Fruit fly (Drosophila melanogaster): ENCODE data around the gene Ir7a.

Gene Ir7a

DNA sequence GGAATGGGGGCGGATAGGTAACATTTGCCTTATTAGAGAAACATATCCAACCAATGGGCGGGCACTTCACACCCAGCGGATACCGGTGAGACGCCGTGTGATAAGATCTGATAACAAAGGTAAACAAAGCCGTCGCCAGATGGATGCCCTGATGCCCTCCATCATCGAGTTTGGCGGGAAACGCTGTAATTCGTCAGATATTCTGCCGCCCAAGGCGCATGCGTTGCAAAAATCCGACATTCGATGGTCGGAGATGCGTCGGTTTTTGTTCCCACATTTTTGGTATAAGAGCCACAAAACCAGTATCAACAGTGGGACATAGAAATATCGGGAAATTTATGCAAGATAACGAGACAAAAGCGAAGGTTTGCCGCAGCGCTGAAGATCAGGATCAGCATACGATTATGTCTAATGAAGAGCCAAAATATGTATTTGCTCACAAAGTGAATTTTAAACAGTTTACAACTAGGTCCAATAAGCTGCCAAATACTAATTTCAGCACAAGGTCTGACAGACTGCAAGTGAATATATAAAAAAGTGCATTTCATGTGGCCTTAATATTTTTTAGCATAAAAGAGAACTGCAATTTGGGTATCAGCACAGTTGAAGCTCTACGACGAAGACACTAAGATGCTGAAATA lies 3.5 kb downstream of the Ir7a start, which contains the start of gene CG34338:
Gene CG34338 (plus strand): TSS at position 591 of the 641 bp plus-strand sequence.
- TF ChIP-seq ey (GFP tag; optimal IDR thresholded peaks at IDR 0.05): no peak
- TF ChIP-seq sv (GFP tag; optimal IDR thresholded peaks at IDR 0.05): no peak
- TF ChIP-seq dsf (GFP tag; optimal IDR thresholded peaks at IDR 0.05; ENCODE audit: borderline replicate concordance): no peak
- TF ChIP-seq foxo (GFP tag; optimal IDR thresholded peaks at IDR 0.05): no peak

DNA sequence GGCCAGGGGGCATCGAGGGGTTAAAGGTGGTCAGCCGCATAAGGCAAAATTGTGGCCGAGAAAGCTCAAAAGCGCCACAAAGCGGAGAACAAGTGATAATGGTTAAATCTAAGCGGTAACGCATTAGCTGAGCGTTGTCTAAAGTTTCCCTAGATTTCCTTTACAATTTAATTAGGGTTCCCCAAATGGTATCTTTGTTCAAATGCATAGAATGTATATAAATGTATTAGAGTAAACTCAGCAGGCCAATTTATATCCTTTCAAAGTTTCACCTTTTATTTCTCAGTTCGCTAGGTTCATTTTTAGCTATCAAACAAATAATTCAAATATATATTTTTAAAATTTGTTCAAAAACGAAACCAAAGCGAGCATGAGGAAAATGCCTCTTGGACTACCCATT lies 13.1 kb downstream of the Ir7a start, which contains the start of gene CG32718:
Gene CG32718 (plus strand): TSS at position 301 of the 400 bp plus-strand sequence.
- TF ChIP-seq Abd-B (GFP tag; optimal IDR thresholded peaks at IDR 0.05) (no peak), lola (GFP tag; optimal IDR thresholded peaks at IDR 0.05) (no peak), dmrt93B (GFP tag; optimal IDR thresholded peaks at IDR 0.05) (no peak), Hr78 (GFP tag; optimal IDR thresholded peaks at IDR 0.05) (no peak), Mio (GFP tag; optimal IDR thresholded peaks at IDR 0.05) (no peak), Dfd (GFP tag; optimal IDR thresholded peaks at IDR 0.05) (no peak), br (GFP tag; optimal IDR thresholded peaks at IDR 0.05) (no peak), brk (GFP tag; optimal IDR thresholded peaks at IDR 0.05) (no peak)

DNA sequence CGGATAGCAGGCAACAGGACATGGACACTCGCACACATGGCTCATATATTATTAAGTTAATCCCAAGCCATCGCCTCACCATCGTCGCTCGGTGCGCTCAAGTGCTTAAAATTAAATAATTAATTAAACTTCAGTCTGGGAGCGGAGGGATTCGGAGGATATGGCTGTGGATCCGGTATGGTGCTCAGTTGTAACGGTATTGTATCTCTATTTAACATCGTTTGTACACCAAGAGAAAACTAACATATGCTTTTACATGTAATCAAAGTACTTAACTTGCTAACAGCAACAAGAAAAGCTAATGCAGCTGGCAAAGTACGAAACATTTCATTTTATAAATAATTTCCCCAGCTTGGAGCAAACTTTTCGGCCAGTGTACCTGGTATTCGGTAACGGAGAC lies 26.3 kb downstream of the Ir7a start:
- TF ChIP-seq Jra (GFP tag; optimal IDR thresholded peaks at IDR 0.05) (no peak), h (GFP tag; optimal IDR thresholded peaks at IDR 0.05) (no peak), Dif (GFP tag; optimal IDR thresholded peaks at IDR 0.05; ENCODE audit: partially characterized antibody) (no peak), psq (GFP tag; optimal IDR thresholded peaks at IDR 0.05) (no peak), Hnf4 (GFP tag; optimal IDR thresholded peaks at IDR 0.05) (no peak), tai (GFP tag; optimal IDR thresholded peaks at IDR 0.05) (no peak), sv (GFP tag; optimal IDR thresholded peaks at IDR 0.05) (no peak), Abd-B (GFP tag; optimal IDR thresholded peaks at IDR 0.05) (no peak)

DNA sequence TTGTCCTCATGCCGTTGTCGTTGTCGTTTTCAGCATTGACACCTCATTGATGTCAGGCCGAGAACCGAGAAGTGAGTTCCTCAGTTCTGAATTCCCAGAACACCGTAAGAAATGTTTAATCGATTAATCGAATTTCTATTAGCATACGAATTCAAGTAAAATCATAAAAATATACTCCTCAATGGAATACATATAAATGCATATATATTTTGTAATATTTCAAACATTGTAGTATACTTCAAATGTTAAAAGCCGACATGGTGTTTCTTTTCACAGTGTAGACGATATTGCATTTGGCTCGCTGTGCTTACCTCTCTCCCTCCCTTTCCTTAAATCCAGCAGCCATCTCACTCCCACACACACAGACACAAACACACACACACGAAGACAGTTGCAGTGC lies 36.3 kb downstream of the Ir7a start:
- TF ChIP-seq Dfd (GFP tag; optimal IDR thresholded peaks at IDR 0.05) (no peak), CG9705 (GFP tag; optimal IDR thresholded peaks at IDR 0.05) (no peak), brk (GFP tag; optimal IDR thresholded peaks at IDR 0.05) (no peak), psq (GFP tag; optimal IDR thresholded peaks at IDR 0.05) (no peak), CrebA (GFP tag; optimal IDR thresholded peaks at IDR 0.05; ENCODE audit: borderline replicate concordance) (no peak), br (GFP tag; optimal IDR thresholded peaks at IDR 0.05) (no peak), Hr78 (GFP tag; optimal IDR thresholded peaks at IDR 0.05) (no peak), lola (GFP tag; optimal IDR thresholded peaks at IDR 0.05) (no peak), sage (GFP tag; optimal IDR thresholded peaks at IDR 0.05) (no peak), Rel (GFP tag; optimal IDR thresholded peaks at IDR 0.05) (no peak), Rel (tag; optimal IDR thresholded peaks at IDR 0.05) (no peak), ey (GFP tag; optimal IDR thresholded peaks at IDR 0.05) (no peak), Mio (GFP tag; optimal IDR thresholded peaks at IDR 0.05) (no peak), Vsx2 (GFP tag; optimal IDR thresholded peaks at IDR 0.05; ENCODE audit: partially characterized antibody) (no peak)

Data from whole organism, wandering third instar larva.